Worm (Caenorhabditis elegans) whole organism, L1 larva: ENCODE results near the gene msp-31.

Source experiments
- C04F5.9 ChIP-seq: sonication (generic microtip); optimal IDR thresholded peaks from 2 replicates; lab custom pipeline; 2016; ENCODE audit warnings: missing genetic modification characterization, missing compliant biosample characterization
- F16B12.6 ChIP-seq: fragments of 150-350 bp; optimal IDR thresholded peaks from 2 replicates; lab custom pipeline; 2014; ENCODE audit warnings: missing biosample characterization, missing genetic modification characterization
- aly-2 ChIP-seq: fragments of 150-350 bp; optimal IDR thresholded peaks from 2 replicates; lab custom pipeline; 2014; ENCODE audit warnings: missing biosample characterization, missing genetic modification characterization
- blmp-1 ChIP-seq: fragments of 150-350 bp; optimal IDR thresholded peaks from 2 replicates; lab custom pipeline; 2014; ENCODE audit warnings: missing biosample characterization, missing genetic modification characterization
- ceh-82 ChIP-seq, 3 experiments: fragments of 150-350 bp in 1 of 3; sonication (generic microtip) in 2 of 3; optimal IDR thresholded peaks; 2 replicates each; lab custom pipeline; 2014 to 2017; ENCODE audit warnings: missing biosample characterization in 3 of 3, missing genetic modification characterization in 3 of 3
- ces-1 ChIP-seq: fragments of 150-350 bp; optimal IDR thresholded peaks from 2 replicates; lab custom pipeline; 2014; ENCODE audit warnings: missing biosample characterization, missing genetic modification reagents, missing genetic modification characterization
- dpl-1 ChIP-seq, 3 experiments: fragments of 150-350 bp in 2 of 3; sonication (generic microtip) in 1 of 3; optimal IDR thresholded peaks; 2 replicates each; lab custom pipeline; 2014 to 2017; ENCODE audit warnings: missing biosample characterization in 3 of 3, missing genetic modification characterization in 3 of 3, missing genetic modification reagents in 3 of 3
- dsc-1 ChIP-seq: sonication (generic microtip); optimal IDR thresholded peaks from 2 replicates; lab custom pipeline; 2016; ENCODE audit warnings: mild to moderate bottlenecking, missing genetic modification characterization, missing compliant biosample characterization
- efl-1 ChIP-seq, 4 experiments: fragments of 150-350 bp; optimal IDR thresholded peaks in 3 of 4; peaks in 1 of 4; 1 replicate in 1 of 4; 2 replicates in 3 of 4; lab custom pipeline; 2014; ENCODE audit warnings: missing biosample characterization in 2 of 4, missing genetic modification characterization in 2 of 4, missing genetic modification reagents in 2 of 4
- efl-3 ChIP-seq: fragments of 200-800 bp; sonication (Bioruptor generic); optimal IDR thresholded peaks from 2 replicates; lab custom pipeline; 2018; ENCODE audit warnings: mild to moderate bottlenecking, missing genetic modification characterization, missing compliant biosample characterization
- elt-2 ChIP-seq: sonication (generic microtip); optimal IDR thresholded peaks from 2 replicates; lab custom pipeline; 2016; ENCODE audit warnings: missing genetic modification characterization, mild to moderate bottlenecking, inconsistent platforms, missing compliant biosample characterization, missing genetic modification reagents
- elt-3 ChIP-seq, 6 experiments: fragments of 150-350 bp in 1 of 6; sonication (generic microtip); optimal IDR thresholded peaks; 2 replicates each; lab custom pipeline; 2017 to 2018; ENCODE audit warnings: missing biosample characterization in 6 of 6, missing genetic modification characterization in 6 of 6, inconsistent platforms in 1 of 6
- fkh-4 ChIP-seq: sonication (generic microtip); optimal IDR thresholded peaks from 2 replicates; lab custom pipeline; 2016; ENCODE audit warnings: missing compliant biosample characterization, missing genetic modification characterization, borderline replicate concordance
- fkh-8 ChIP-seq: sonication (generic microtip); optimal IDR thresholded peaks from 2 replicates; lab custom pipeline; 2016; ENCODE audit warnings: mild to moderate bottlenecking, missing genetic modification characterization, missing compliant biosample characterization
- hlh-17 ChIP-seq: fragments of 200-800 bp; sonication (Bioruptor generic); optimal IDR thresholded peaks from 2 replicates; lab custom pipeline; 2018; ENCODE audit warnings: missing genetic modification characterization, mild to moderate bottlenecking, missing compliant biosample characterization, moderate library complexity, borderline replicate concordance
- hlh-4 ChIP-seq: sonication (generic microtip); optimal IDR thresholded peaks from 2 replicates; lab custom pipeline; 2016; ENCODE audit warnings: mild to moderate bottlenecking, missing genetic modification characterization, missing compliant biosample characterization
- isw-1 ChIP-seq: fragments of 200-800 bp; sonication (Bioruptor generic); IDR thresholded peaks from 2 replicates; pipeline ENCODE4 v1.3.6; 2022; ENCODE audit warnings: missing genetic modification characterization, missing compliant biosample characterization
- lin-13 ChIP-seq: fragments of 150-350 bp; optimal IDR thresholded peaks from 2 replicates; lab custom pipeline; 2014; ENCODE audit warnings: missing biosample characterization, missing genetic modification reagents, missing genetic modification characterization
- lin-14 ChIP-seq: fragments of 200-800 bp; sonication (Bioruptor generic); optimal IDR thresholded peaks from 2 replicates; lab custom pipeline; 2018; ENCODE audit warnings: mild to moderate bottlenecking, missing genetic modification characterization, moderate library complexity, missing compliant biosample characterization
- lin-35 ChIP-seq, 2 experiments: fragments of 150-350 bp; optimal IDR thresholded peaks; 2 replicates each; lab custom pipeline; 2014; ENCODE audit warnings: missing biosample characterization in 2 of 2, missing genetic modification characterization in 2 of 2, missing genetic modification reagents in 2 of 2
- lsy-2 ChIP-seq, 2 experiments: fragments of 150-350 bp; optimal IDR thresholded peaks; 2 replicates each; lab custom pipeline; 2014; ENCODE audit warnings: missing biosample characterization in 2 of 2, missing genetic modification characterization in 2 of 2
- nhr-237 ChIP-seq: fragments of 150-350 bp; optimal IDR thresholded peaks from 2 replicates; lab custom pipeline; 2014; ENCODE audit warnings: missing biosample characterization, missing genetic modification characterization
- nhr-28 ChIP-seq: fragments of 150-350 bp; optimal IDR thresholded peaks from 2 replicates; lab custom pipeline; 2014; ENCODE audit warnings: missing biosample characterization, missing genetic modification characterization
- nhr-77 ChIP-seq: fragments of 150-350 bp; optimal IDR thresholded peaks from 2 replicates; lab custom pipeline; 2014; ENCODE audit warnings: missing biosample characterization, missing genetic modification characterization
- nhr-84 ChIP-seq: sonication (generic microtip); optimal IDR thresholded peaks from 2 replicates; lab custom pipeline; 2017; ENCODE audit warnings: missing biosample characterization, missing genetic modification characterization
- nhr-85 ChIP-seq: sonication (generic microtip); peaks from one replicate; lab custom pipeline; 2016; ENCODE audit warnings: missing genetic modification characterization, inconsistent platforms, missing compliant biosample characterization
- nhr-90 ChIP-seq: sonication (generic microtip); optimal IDR thresholded peaks from 2 replicates; lab custom pipeline; 2016; ENCODE audit warnings: mild to moderate bottlenecking, missing genetic modification characterization, missing compliant biosample characterization; ENCODE audit not compliant: poor library complexity
- pqm-1 ChIP-seq: sonication (generic microtip); optimal IDR thresholded peaks from 3 replicates; lab custom pipeline; 2017; ENCODE audit warnings: missing biosample characterization, missing genetic modification characterization
- snpc-4 ChIP-seq: fragments of 150-350 bp; optimal IDR thresholded peaks from 2 replicates; lab custom pipeline; 2014; ENCODE audit warnings: missing biosample characterization, missing genetic modification characterization
- snu-23 ChIP-seq: sonication (generic microtip); optimal IDR thresholded peaks from 2 replicates; lab custom pipeline; 2016; ENCODE audit warnings: missing genetic modification characterization, missing compliant biosample characterization
- sptf-1 ChIP-seq: fragments of 150-350 bp; optimal IDR thresholded peaks from 2 replicates; lab custom pipeline; 2014; ENCODE audit warnings: missing biosample characterization, missing genetic modification characterization
- tbx-2 ChIP-seq: sonication (generic microtip); optimal IDR thresholded peaks from 2 replicates; lab custom pipeline; 2016; ENCODE audit warnings: missing genetic modification characterization, missing compliant biosample characterization
- tlp-1 ChIP-seq: fragments of 150-350 bp; optimal IDR thresholded peaks from 2 replicates; lab custom pipeline; 2014; ENCODE audit warnings: missing biosample characterization, missing genetic modification characterization
- unc-130 ChIP-seq: fragments of 150-350 bp; optimal IDR thresholded peaks from 2 replicates; lab custom pipeline; 2017; ENCODE audit warnings: missing biosample characterization, missing genetic modification characterization, inconsistent platforms
- unc-98 ChIP-seq: fragments of 200-800 bp; sonication (Bioruptor generic); IDR thresholded peaks from 2 replicates; pipeline ENCODE4 v1.3.6; 2022; ENCODE audit warnings: missing genetic modification characterization, missing compliant biosample characterization
- xbp-1 ChIP-seq: sonication (generic microtip); optimal IDR thresholded peaks from 2 replicates; lab custom pipeline; 2016; ENCODE audit warnings: missing genetic modification characterization, missing compliant biosample characterization
- ztf-11 ChIP-seq, 2 experiments: sonication (generic microtip); optimal IDR thresholded peaks; 2 replicates each; lab custom pipeline; 2016 to 2017; ENCODE audit warnings: missing genetic modification characterization in 2 of 2, missing biosample characterization in 1 of 2, missing compliant biosample characterization in 1 of 2

The msp-31 gene

ce11 chrII:4881727-4882126, 34.6 kb downstream of the msp-31 start, which contains the start of gene gst-7 (continued):
- TF ChIP-seq dpl-1 (GFP tag; optimal IDR thresholded peaks at IDR 0.05; lab: Kevin White, UChicago) (peak in 1 of 3 experiments; percentile 15), lsy-2 (tag; optimal IDR thresholded peaks at IDR 0.05; lab: Kevin White, UChicago) (no peak), elt-2 (tag; lab: Kevin White, UChicago) (peak; percentile 87), tbx-2 (peak; percentile 40), lin-35 (GFP tag; optimal IDR thresholded peaks at IDR 0.05; lab: Kevin White, UChicago) (peak in 1 of 2 experiments; percentile 68), tlp-1 (tag; lab: Kevin White, UChicago) (no peak), snu-23 (GFP tag; lab: Kevin White, UChicago) (peak; percentile 44), fkh-4 (tag; lab: Kevin White, UChicago) (no peak), nhr-84 (no peak), dsc-1 (tag; lab: Kevin White, UChicago) (no peak), fkh-8 (tag; lab: Kevin White, UChicago) (no peak), lin-13 (GFP tag; lab: Kevin White, UChicago) (no peak), xbp-1 (tag; lab: Kevin White, UChicago) (no peak), nhr-85 (tag; lab: Kevin White, UChicago) (peak; percentile 69), blmp-1 (no peak), hlh-4 (tag; lab: Kevin White, UChicago) (no peak), ztf-11 (tag; optimal IDR thresholded peaks at IDR 0.05; lab: Kevin White, UChicago) (no peak), unc-130 (tag; lab: Kevin White, UChicago) (no peak)

- TF ChIP-seq elt-2 (tag; lab: Kevin White, UChicago) (peak; percentile 63), nhr-90 (tag; lab: Kevin White, UChicago) (no peak)
- TF ChIP-seq, all 84 proteins: peak for 1
Observed at ce11 chrII:4879629-4880028, 36.7 kb downstream of the msp-31 start, which contains the start of gene gst-6. Gene gst-6 (plus strand): TSS chrII:4879891.

- TF ChIP-seq ces-1 (GFP tag; lab: Kevin White, UChicago) (no peak), nhr-90 (tag; lab: Kevin White, UChicago) (no peak), lin-14 (GFP tag; lab: Kevin White, UChicago) (no peak), pqm-1 (no peak), elt-3 (tag; optimal IDR thresholded peaks at IDR 0.05; lab: Kevin White, UChicago) (peak in 1 of 6 experiments; percentile 7), fkh-4 (tag; lab: Kevin White, UChicago) (no peak), aly-2 (tag; lab: Kevin White, UChicago) (no peak), nhr-237 (tag; lab: Kevin White, UChicago) (no peak), dsc-1 (tag; lab: Kevin White, UChicago) (no peak), blmp-1 (peak; percentile 90), nhr-85 (tag; lab: Kevin White, UChicago) (peak; percentile 55)
Observed at ce11 chrII:4876091-4876490, 40.3 kb downstream of the msp-31 start, which contains the start of gene F11G11.13. Gene F11G11.13 (minus strand): TSS chrII:4876179.

ce11 chrII:4874335-4874861, 42.0 kb downstream of the msp-31 start, which contains the start of gene F11G11.15:
Gene F11G11.15 (plus strand): TSS chrII:4874845.
- TF ChIP-seq elt-3 (tag; optimal IDR thresholded peaks at IDR 0.05; lab: Kevin White, UChicago) (peak in 1 of 6 experiments; percentile 5), snpc-4 (tag; lab: Kevin White, UChicago) (no peak), blmp-1 (peak; percentile 77)
- TF ChIP-seq, all 84 proteins: peak for 2

- TF ChIP-seq unc-98 (GFP tag; lab: Robert Waterston, UW) (no peak), nhr-28 (no peak), isw-1 (GFP tag; lab: Robert Waterston, UW) (no peak), tlp-1 (tag; lab: Kevin White, UChicago) (no peak), lsy-2 (tag; optimal IDR thresholded peaks at IDR 0.05; lab: Kevin White, UChicago) (no peak), ceh-82 (tag; optimal IDR thresholded peaks at IDR 0.05; lab: Kevin White, UChicago) (no peak), sptf-1 (tag; lab: Kevin White, UChicago) (no peak), nhr-237 (tag; lab: Kevin White, UChicago) (no peak), lin-13 (GFP tag; lab: Kevin White, UChicago) (no peak), C04F5.9 (tag; lab: Kevin White, UChicago) (no peak), hlh-17 (GFP tag; lab: Kevin White, UChicago) (no peak), snu-23 (GFP tag; lab: Kevin White, UChicago) (no peak), tbx-2 (no peak), F16B12.6 (tag; lab: Kevin White, UChicago) (no peak), efl-1 (optimal IDR thresholded peaks at IDR 0.05; lab: Kevin White, UChicago) (no peak), efl-1 (GFP tag; optimal IDR thresholded peaks at IDR 0.05 in 1 of 2; lab: Kevin White, UChicago) (no peak), efl-3 (GFP tag; lab: Kevin White, UChicago) (no peak), nhr-77 (tag; lab: Kevin White, UChicago) (no peak)
- TF ChIP-seq, all 84 proteins: peak for 0
Observed at ce11 chrII:4873029-4873428, 43.3 kb downstream of the msp-31 start, which contains the start of gene col-73. Gene col-73 (minus strand): TSS chrII:4873129.
